Fruit fly (Drosophila melanogaster): ENCODE results near the gene CG12617.
A peak's percentile ranks its signal among the peaks of the same experiment; 100 is the strongest.

The CG12617 gene

DNA sequence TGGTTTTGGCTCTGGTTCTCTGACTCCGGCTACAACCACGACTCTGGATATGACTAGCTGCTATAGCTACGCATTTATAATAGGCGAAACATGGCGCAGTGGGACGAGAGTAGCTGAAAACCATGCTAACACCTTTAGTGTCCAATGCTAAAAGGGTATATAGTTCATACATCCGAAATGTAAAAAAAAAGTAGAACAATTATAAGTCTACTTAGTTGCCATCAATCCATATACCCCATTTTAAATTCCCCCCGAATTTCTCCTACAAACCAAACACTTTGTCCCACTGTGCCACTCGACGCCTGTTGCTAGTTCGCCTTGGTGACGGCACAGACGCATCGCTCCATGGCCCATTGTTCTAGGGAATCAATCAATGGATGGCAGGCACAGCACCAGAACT, 31.8 kb downstream of the CG12617 start (continued):
- TF ChIP-seq CG11398 (GFP tag; optimal IDR thresholded peaks at IDR 0.05): no peak
- peak; percentile 47 for TF ChIP-seq CG1529 (GFP tag; optimal IDR thresholded peaks at IDR 0.05)
- TF ChIP-seq gro (GFP tag; optimal IDR thresholded peaks at IDR 0.05): no peak
- no peak for TF ChIP-seq CG6791 (GFP tag; IDR thresholded peaks at IDR 0.05; ENCODE audit: partially characterized antibody)
- no peak for TF ChIP-seq CG17568 (GFP tag; optimal IDR thresholded peaks at IDR 0.05)
- peak; percentile 43; the same call in 1 of the 2 replicates for TF ChIP-seq GATAe (GFP tag; conservative IDR thresholded peaks at IDR 0.05)
- TF ChIP-seq CG9215 (GFP tag; IDR thresholded peaks at IDR 0.05): peak; percentile 77
- peak; percentile 64 for TF ChIP-seq eyg (GFP tag; optimal IDR thresholded peaks at IDR 0.05)
- peak; percentile 15 for TF ChIP-seq CG2202 (tag; optimal IDR thresholded peaks at IDR 0.05)
- TF ChIP-seq Xbp1 (GFP tag; optimal IDR thresholded peaks at IDR 0.05): peak; percentile 50
- TF ChIP-seq H15 (GFP tag; IDR thresholded peaks at IDR 0.05): peak; percentile 89
- TF ChIP-seq CG11247 (GFP tag; IDR thresholded peaks at IDR 0.05): peak; percentile 37; the same call in 1 of the 2 replicates
- peak; percentile 42 for TF ChIP-seq CG13296 (GFP tag; optimal IDR thresholded peaks at IDR 0.05)
- peak; percentile 41 for TF ChIP-seq CG6765 (GFP tag; optimal IDR thresholded peaks at IDR 0.05)
- TF ChIP-seq MBD-R2 (GFP tag; IDR thresholded peaks at IDR 0.05): no peak
- peak; percentile 47 for TF ChIP-seq CG10366 (GFP tag; IDR thresholded peaks at IDR 0.05)
- TF ChIP-seq stwl (tag; optimal IDR thresholded peaks at IDR 0.05): peak; percentile 9
- no peak for TF ChIP-seq Hand (GFP tag; optimal IDR thresholded peaks at IDR 0.05)
- TF ChIP-seq Bteb2 (GFP tag; optimal IDR thresholded peaks at IDR 0.05): no peak
- peak; percentile 69 for TF ChIP-seq CG11696 (GFP tag; IDR thresholded peaks at IDR 0.05)
- peak; percentile 87 for TF ChIP-seq CG7839 (tag; optimal IDR thresholded peaks at IDR 0.05)
- peak; percentile 80 for TF ChIP-seq fd96Cb (tag; optimal IDR thresholded peaks at IDR 0.05)
- TF ChIP-seq bab2 (GFP tag; optimal IDR thresholded peaks at IDR 0.05): peak; percentile 49
- TF ChIP-seq lov (optimal IDR thresholded peaks at IDR 0.05): no peak
- TF ChIP-seq lov (GFP tag; IDR thresholded peaks at IDR 0.05): peak; percentile 88
- peak; percentile 48 for TF ChIP-seq Chrac-16 (GFP tag; optimal IDR thresholded peaks at IDR 0.05)
- TF ChIP-seq CG4424 (GFP tag; optimal IDR thresholded peaks at IDR 0.05): peak; percentile 90
- TF ChIP-seq ac (GFP tag; optimal IDR thresholded peaks at IDR 0.05): no peak
- TF ChIP-seq sob (GFP tag; IDR thresholded peaks at IDR 0.05): 0 out of 2 replicates have a peak, but pooled peaks have one; percentile 48
- TF ChIP-seq CG15696 (tag; optimal IDR thresholded peaks at IDR 0.05): peak; percentile 52
- peak; percentile 81 for TF ChIP-seq sisA (GFP tag; IDR thresholded peaks at IDR 0.05)
- peak; percentile 35 for TF ChIP-seq NfI (GFP tag; optimal IDR thresholded peaks at IDR 0.05)
- peak; percentile 42 to 71 for TF ChIP-seq Pdp1 (GFP tag; optimal IDR thresholded peaks at IDR 0.05)
- peak; percentile 95 for TF ChIP-seq Drgx (GFP tag; IDR thresholded peaks at IDR 0.05)
- no peak for TF ChIP-seq Kr (GFP tag; optimal IDR thresholded peaks at IDR 0.05)
- TF ChIP-seq CG12219 (GFP tag; optimal IDR thresholded peaks at IDR 0.05): peak; percentile 50
- peak; percentile 54 for TF ChIP-seq CG12236 (GFP tag; optimal IDR thresholded peaks at IDR 0.05)
- no peak for TF ChIP-seq Deaf1 (tag; optimal IDR thresholded peaks at IDR 0.05)
- no peak for TF ChIP-seq Bgb (GFP tag; IDR thresholded peaks at IDR 0.05; ENCODE audit: partially characterized antibody)
- peak; percentile 77 for TF ChIP-seq CG3726 (GFP tag; IDR thresholded peaks at IDR 0.05)
- no peak for TF ChIP-seq mld (GFP tag; IDR thresholded peaks at IDR 0.05; ENCODE audit: partially characterized antibody)
- 0 out of 2 replicates have a peak, but pooled peaks have one; percentile 19 for TF ChIP-seq CG43689 (GFP tag; IDR thresholded peaks at IDR 0.05)
- peak; percentile 49; the same call in 1 of the 2 replicates for TF ChIP-seq nerfin-2 (GFP tag; IDR thresholded peaks at IDR 0.05; ENCODE audit: partially characterized antibody)
- TF ChIP-seq Gsc (GFP tag; IDR thresholded peaks at IDR 0.05): peak; percentile 74
- peak; percentile 74 for TF ChIP-seq kay (GFP tag; optimal IDR thresholded peaks at IDR 0.05)
- peak; percentile 75 for TF ChIP-seq gem (tag; optimal IDR thresholded peaks at IDR 0.05)
- peak; percentile 48 for TF ChIP-seq CG7556 (GFP tag; optimal IDR thresholded peaks at IDR 0.05)
- TF ChIP-seq tll (GFP tag; optimal IDR thresholded peaks at IDR 0.05): no peak
- peak; percentile 58 for TF ChIP-seq CG30403 (GFP tag; optimal IDR thresholded peaks at IDR 0.05)
- TF ChIP-seq knrl (GFP tag; IDR thresholded peaks at IDR 0.05; ENCODE audit: partially characterized antibody): no peak
